Fruit fly (Drosophila melanogaster): ENCODE data around the gene Mcm10.
A peak's percentile ranks its signal among the peaks of the same experiment; 100 is the strongest.

Gene Mcm10

DNA sequence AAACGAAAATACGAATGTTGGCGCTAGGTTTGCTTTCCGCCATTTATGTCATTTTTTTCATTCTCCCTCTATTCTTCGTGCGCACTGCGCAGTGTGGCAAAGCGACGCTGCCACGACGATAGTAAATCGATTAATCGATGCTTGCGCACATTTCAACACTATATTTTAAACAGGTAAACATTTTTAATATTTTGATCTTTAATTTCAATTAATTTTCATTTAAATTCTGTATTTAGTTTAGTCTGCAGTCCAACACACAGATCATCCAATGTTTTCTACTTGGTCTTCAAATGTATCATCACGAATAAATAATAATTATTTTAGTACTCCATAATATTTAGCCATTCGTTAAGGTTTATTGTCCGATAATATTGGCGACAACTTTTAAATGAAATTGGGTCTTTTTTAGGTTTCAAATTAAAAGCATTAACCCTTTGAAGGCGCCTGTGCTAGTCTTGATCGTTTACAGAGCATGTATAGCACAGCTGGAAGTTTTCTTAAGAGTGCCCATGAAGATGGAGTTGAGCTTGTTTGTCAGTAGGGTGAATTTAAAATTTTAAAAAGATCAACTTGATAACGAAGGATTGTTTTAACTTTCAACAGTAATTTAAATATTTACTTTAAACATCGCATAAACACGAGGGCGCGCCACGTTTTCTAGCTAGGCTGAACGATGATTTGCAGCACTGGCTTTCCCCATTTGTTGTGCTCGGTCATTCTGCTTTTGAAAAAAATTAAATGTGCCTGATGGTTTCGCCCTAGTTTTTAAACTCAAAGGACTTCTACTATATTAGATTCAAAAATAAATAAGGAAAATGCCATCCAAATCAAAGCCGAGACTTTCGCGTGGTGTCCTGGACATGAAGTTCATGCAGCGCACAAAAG is 23.3 kb upstream of the Mcm10 start, which contains the start of the genes Mpp6 and E2f2 (continued):
- TF ChIP-seq prd (optimal IDR thresholded peaks at IDR 0.05) (no peak), prd (GFP tag; IDR thresholded peaks at IDR 0.05) (peak; percentile 54), Dip2 (GFP tag; IDR thresholded peaks at IDR 0.05) (no peak), CG17829 (tag; optimal IDR thresholded peaks at IDR 0.05) (peak; percentile 5), CG12942 (GFP tag; optimal IDR thresholded peaks at IDR 0.05) (peak; percentile 6), knrl (GFP tag; IDR thresholded peaks at IDR 0.05; ENCODE audit: partially characterized antibody) (peak; percentile 84), CG12155 (GFP tag; optimal IDR thresholded peaks at IDR 0.05) (peak; percentile 5), Tbp (GFP tag; optimal IDR thresholded peaks at IDR 0.05) (peak; percentile 1), CG32532 (GFP tag; IDR thresholded peaks at IDR 0.05) (peak; percentile 67; the same call in 1 of the 2 replicates), CG2129 (GFP tag; IDR thresholded peaks at IDR 0.05; ENCODE audit: partially characterized antibody) (peak; percentile 65), Adf1 (GFP tag; IDR thresholded peaks at IDR 0.05) (peak; percentile 23; the same call in 1 of the 2 replicates), sug (tag; optimal IDR thresholded peaks at IDR 0.05) (peak; percentile 26), CG30403 (GFP tag; optimal IDR thresholded peaks at IDR 0.05) (peak; percentile 51), CG13296 (GFP tag; optimal IDR thresholded peaks at IDR 0.05) (peak; percentile 4), CG10267 (tag; optimal IDR thresholded peaks at IDR 0.05) (peak; percentile 95), wek (GFP tag; optimal IDR thresholded peaks at IDR 0.05) (no peak), Sox100B (GFP tag; optimal IDR thresholded peaks at IDR 0.05) (peak; percentile 36), Ets97D (GFP tag; optimal IDR thresholded peaks at IDR 0.05) (peak; percentile 58), bcd (GFP tag; optimal IDR thresholded peaks at IDR 0.05) (peak; percentile 28), cas (GFP tag; IDR thresholded peaks at IDR 0.05) (peak; percentile 27; the same call in 1 of the 2 replicates), B-H2 (GFP tag; optimal IDR thresholded peaks at IDR 0.05) (peak; percentile 61), CG8359 (GFP tag; optimal IDR thresholded peaks at IDR 0.05; ENCODE audit: borderline replicate concordance) (no peak), seq (GFP tag; IDR thresholded peaks at IDR 0.05) (0 out of 2 replicates have a peak, but pooled peaks have one; percentile 25), Sin3A (optimal IDR thresholded peaks at IDR 0.05) (peak; percentile 1), HLH54F (GFP tag; optimal IDR thresholded peaks at IDR 0.05) (peak; percentile 25), Abd-B (GFP tag; optimal IDR thresholded peaks at IDR 0.05) (no peak), CG4424 (GFP tag; optimal IDR thresholded peaks at IDR 0.05) (no peak), Dfd (GFP tag; optimal IDR thresholded peaks at IDR 0.05) (no peak), CG34224 (GFP tag; IDR thresholded peaks at IDR 0.05; ENCODE audit: partially characterized antibody) (peak; percentile 68), onecut (GFP tag; IDR thresholded peaks at IDR 0.05) (peak; percentile 50), Aef1 (GFP tag; IDR thresholded peaks at IDR 0.05) (peak; percentile 25; the same call in 1 of the 3 replicates), dysf (GFP tag; IDR thresholded peaks at IDR 0.05) (peak; percentile 29; the same call in 1 of the 3 replicates), CG17385 (GFP tag; optimal IDR thresholded peaks at IDR 0.05) (peak; percentile 4), ase (GFP tag; IDR thresholded peaks at IDR 0.05) (no peak), Med (GFP tag) (peak; percentile 87), trem (tag; optimal IDR thresholded peaks at IDR 0.05) (peak; percentile 33), CG5180 (GFP tag; optimal IDR thresholded peaks at IDR 0.05) (no peak), CG4404 (GFP tag; IDR thresholded peaks at IDR 0.05) (no peak; the same call in 1 of the 2 replicates), grau (tag; optimal IDR thresholded peaks at IDR 0.05) (peak; percentile 24), CG1602 (GFP tag; optimal IDR thresholded peaks at IDR 0.05) (peak; percentile 23), Fer1 (GFP tag; optimal IDR thresholded peaks at IDR 0.05) (peak; percentile 21), Scr (GFP tag; IDR thresholded peaks at IDR 0.05; ENCODE audit: partially characterized antibody) (peak; percentile 82), CG34376 (GFP tag; optimal IDR thresholded peaks at IDR 0.05) (peak; percentile 6), pnt (GFP tag; optimal IDR thresholded peaks at IDR 0.05) (no peak), exex (tag; optimal IDR thresholded peaks at IDR 0.05) (no peak), CG12769 (tag; optimal IDR thresholded peaks at IDR 0.05) (no peak), az2 (GFP tag; optimal IDR thresholded peaks at IDR 0.05) (no peak), mld (GFP tag; IDR thresholded peaks at IDR 0.05; ENCODE audit: partially characterized antibody) (peak; percentile 84), kah (GFP tag; optimal IDR thresholded peaks at IDR 0.05) (no peak)
